Worm (Caenorhabditis elegans): ENCODE data around the gene sams-3.

sams-3 gene

ce11 chrIV:5817459-5817858, 31.0 kb upstream of the sams-3 start:
- TF ChIP-seq nhr-19 (GFP tag; conservative IDR thresholded peaks at IDR 0.05) = peak; percentile 56
- peak; percentile 46 for TF ChIP-seq swsn-7 (tag; optimal IDR thresholded peaks at IDR 0.05)
- peak; percentile 84 for TF ChIP-seq nhr-71 (tag; optimal IDR thresholded peaks at IDR 0.05)
- no peak for TF ChIP-seq ceh-90 (tag; optimal IDR thresholded peaks at IDR 0.05)
- no peak for TF ChIP-seq irx-1 (tag; optimal IDR thresholded peaks at IDR 0.05)
- TF ChIP-seq pag-3 (tag; optimal IDR thresholded peaks at IDR 0.05; ENCODE audit: borderline replicate concordance, insufficient read depth) = peak; percentile 9
- TF ChIP-seq aha-1 (tag; optimal IDR thresholded peaks at IDR 0.05) = peak; percentile 26
- TF ChIP-seq sup-37 (GFP tag; optimal IDR thresholded peaks at IDR 0.05) = peak; percentile 24
- TF ChIP-seq isw-1 (GFP tag; IDR thresholded peaks at IDR 0.05) = no peak
- TF ChIP-seq elt-3 (tag; optimal IDR thresholded peaks at IDR 0.05) = peak in 3 of 6 experiments; percentile 32 to 71 (median 55)
- TF ChIP-seq aly-2 (tag; optimal IDR thresholded peaks at IDR 0.05) = no peak
- TF ChIP-seq ces-1 (GFP tag; optimal IDR thresholded peaks at IDR 0.05) = no peak
- TF ChIP-seq F16B12.6 (tag; optimal IDR thresholded peaks at IDR 0.05) = no peak
- TF ChIP-seq efl-3 (GFP tag; optimal IDR thresholded peaks at IDR 0.05) = no peak
- TF ChIP-seq nhr-11 (tag; optimal IDR thresholded peaks at IDR 0.05) = no peak
- no peak for TF ChIP-seq unc-62 (GFP tag; optimal IDR thresholded peaks at IDR 0.05)
- no peak for TF ChIP-seq pax-3 (tag; optimal IDR thresholded peaks at IDR 0.05)
- peak; percentile 64 for TF ChIP-seq nhr-20 (tag; optimal IDR thresholded peaks at IDR 0.05)
- TF ChIP-seq C16A3.4 (tag; optimal IDR thresholded peaks at IDR 0.05) = no peak
- TF ChIP-seq mdl-1 (tag; optimal IDR thresholded peaks at IDR 0.05) = peak in 1 of 2 experiments; percentile 22
- TF ChIP-seq mep-1 (tag; optimal IDR thresholded peaks at IDR 0.05) = peak; percentile 30
- peak; percentile 67 for TF ChIP-seq elt-2 (tag; optimal IDR thresholded peaks at IDR 0.05)
- no peak for TF ChIP-seq fkh-8 (tag; optimal IDR thresholded peaks at IDR 0.05)
- TF ChIP-seq tbx-2 (tag; optimal IDR thresholded peaks at IDR 0.05) = peak; percentile 44
- no peak for TF ChIP-seq C04F5.9 (tag; optimal IDR thresholded peaks at IDR 0.05)
- peak; percentile 62 for TF ChIP-seq jun-1 (tag; optimal IDR thresholded peaks at IDR 0.05)
- TF ChIP-seq nhr-47 (tag; optimal IDR thresholded peaks at IDR 0.05) = peak; percentile 68
- TF ChIP-seq mab-9 (GFP tag; IDR thresholded peaks at IDR 0.05) = no peak
- TF ChIP-seq lin-15B (tag; optimal IDR thresholded peaks at IDR 0.05) = no peak
- no peak for TF ChIP-seq egl-13 (tag; optimal IDR thresholded peaks at IDR 0.05)
- no peak for TF ChIP-seq nhr-28 (tag; optimal IDR thresholded peaks at IDR 0.05)
- TF ChIP-seq ceh-82 (tag; optimal IDR thresholded peaks at IDR 0.05) = peak in 2 of 3 experiments; percentile 23 to 28
- TF ChIP-seq zip-4 (GFP tag; optimal IDR thresholded peaks at IDR 0.05) = no peak
- no peak for TF ChIP-seq tlp-1 (tag; optimal IDR thresholded peaks at IDR 0.05)
- no peak for TF ChIP-seq nhr-84 (tag; optimal IDR thresholded peaks at IDR 0.05)
- TF ChIP-seq fos-1 (tag; optimal IDR thresholded peaks at IDR 0.05) = peak; percentile 34
- TF ChIP-seq ama-1 (optimal IDR thresholded peaks at IDR 0.05) = no peak
- peak; percentile 94 for TF ChIP-seq lin-14 (GFP tag; optimal IDR thresholded peaks at IDR 0.05)
- no peak for TF ChIP-seq lin-13 (GFP tag; optimal IDR thresholded peaks at IDR 0.05)
- no peak for TF ChIP-seq fkh-4 (tag; optimal IDR thresholded peaks at IDR 0.05; ENCODE audit: borderline replicate concordance)
- TF ChIP-seq hpl-2 (GFP tag; optimal IDR thresholded peaks at IDR 0.05) = no peak
- TF ChIP-seq ztf-11 (tag; optimal IDR thresholded peaks at IDR 0.05) = no peak
- peak; percentile 21 for TF ChIP-seq nhr-77 (tag; optimal IDR thresholded peaks at IDR 0.05)
- TF ChIP-seq xbp-1 (tag; optimal IDR thresholded peaks at IDR 0.05) = peak; percentile 18
- TF ChIP-seq nhr-237 (tag; optimal IDR thresholded peaks at IDR 0.05) = no peak
- no peak for TF ChIP-seq nhr-12 (tag; optimal IDR thresholded peaks at IDR 0.05)
- TF ChIP-seq unc-30 (tag; optimal IDR thresholded peaks at IDR 0.05) = no peak
- peak; percentile 75 for TF ChIP-seq dsc-1 (tag; optimal IDR thresholded peaks at IDR 0.05)
- peak in 2 of 3 experiments; percentile 13 to 27 for TF ChIP-seq dpl-1 (GFP tag; optimal IDR thresholded peaks at IDR 0.05)
- TF ChIP-seq lin-35 (GFP tag; optimal IDR thresholded peaks at IDR 0.05) = no peak
- peak; percentile 76 for TF ChIP-seq rnt-1 (tag; optimal IDR thresholded peaks at IDR 0.05)
- TF ChIP-seq nhr-85 (tag) = peak; percentile 93
- peak; percentile 70 for TF ChIP-seq nhr-90 (tag; optimal IDR thresholded peaks at IDR 0.05; ENCODE audit: poor library complexity)
- no peak for TF ChIP-seq snpc-4 (tag; optimal IDR thresholded peaks at IDR 0.05)

Data from whole organism, L1 larva.